Fruit fly (Drosophila melanogaster) whole organism, embryonic: ENCODE measurements around the gene SPARC.

ENCODE experiments used
- ATbp ChIP-seq: fragments of 200-800 bp; sonication (Bioruptor generic); optimal IDR thresholded peaks from 2 replicates; lab custom pipeline; 2017; ENCODE audit warnings: missing biosample characterization, mild to moderate bottlenecking, missing genetic modification characterization, missing genetic modification reagents
- Awh ChIP-seq: fragments of 200-800 bp; sonication (Bioruptor generic); IDR thresholded peaks from 2 replicates; pipeline ENCODE4, ENCODE4 v1.3.6; 2022; ENCODE audit warnings: missing biosample characterization, missing genetic modification characterization
- CG10959 ChIP-seq: fragments of 200-800 bp; sonication (Bioruptor generic); IDR thresholded peaks from 2 replicates; pipeline ENCODE4 v1.3.6; 2022; ENCODE audit warnings: missing biosample characterization, missing genetic modification characterization
- CG11696 ChIP-seq: fragments of 200-800 bp; sonication (Bioruptor generic); IDR thresholded peaks from 2 replicates; pipeline ENCODE4 v1.3.6; 2022; ENCODE audit warnings: missing biosample characterization, missing genetic modification characterization
- CG12391 ChIP-seq: fragments of 200-800 bp; sonication (Bioruptor generic); optimal IDR thresholded peaks from 3 replicates; lab custom pipeline; 2018; ENCODE audit warnings: missing biosample characterization, mild to moderate bottlenecking, missing genetic modification characterization, moderate library complexity
- CG12659 ChIP-seq: fragments of 200-800 bp; sonication (Bioruptor generic); optimal IDR thresholded peaks from 3 replicates; lab custom pipeline; 2017; ENCODE audit warnings: mild to moderate bottlenecking, missing biosample characterization, missing genetic modification reagents, missing genetic modification characterization
- CG16813 ChIP-seq: fragments of 200-800 bp; sonication (Bioruptor generic); IDR thresholded peaks from 3 replicates; pipeline ENCODE4 v1.3.6; 2022; ENCODE audit warnings: missing biosample characterization, missing genetic modification characterization; ENCODE audit not compliant: partially characterized antibody
- CG30020 ChIP-seq: fragments of 200-800 bp; optimal IDR thresholded peaks from 2 replicates; lab custom pipeline; 2019; ENCODE audit warnings: missing biosample characterization, mild to moderate bottlenecking, missing genetic modification characterization, moderate library complexity
- CG34376 ChIP-seq: fragments of 200-800 bp; sonication (Bioruptor generic); optimal IDR thresholded peaks from 2 replicates; lab custom pipeline; 2018; ENCODE audit warnings: missing biosample characterization, mild to moderate bottlenecking, missing genetic modification characterization
- CG4854 ChIP-seq: fragments of 200-800 bp; sonication (Bioruptor generic); optimal IDR thresholded peaks from 2 replicates; lab custom pipeline; 2016; ENCODE audit warnings: missing biosample characterization, missing genetic modification characterization, inconsistent platforms
- CG5180 ChIP-seq: fragments of 200-800 bp; sonication (Bioruptor generic); optimal IDR thresholded peaks from 3 replicates; lab custom pipeline; 2017; ENCODE audit warnings: missing biosample characterization, missing genetic modification characterization, mild to moderate bottlenecking, moderate library complexity, missing genetic modification reagents
- CG7372 ChIP-seq: fragments of 200-800 bp; sonication (Bioruptor generic); IDR thresholded peaks from 2 replicates; pipeline ENCODE4 v1.3.6; 2022; ENCODE audit warnings: missing biosample characterization, missing genetic modification characterization
- CG8388 ChIP-seq: fragments of 200-800 bp; sonication (Bioruptor generic); optimal IDR thresholded peaks from 2 replicates; lab custom pipeline; 2019; ENCODE audit warnings: missing biosample characterization, mild to moderate bottlenecking, missing genetic modification characterization, moderate library complexity
- CG8944 ChIP-seq: fragments of 200-800 bp; sonication (Bioruptor generic); optimal IDR thresholded peaks from 3 replicates; lab custom pipeline; 2016; ENCODE audit warnings: missing biosample characterization, missing genetic modification characterization
- CG9609 ChIP-seq: fragments of 200-800 bp; sonication (Bioruptor generic); optimal IDR thresholded peaks from 3 replicates; lab custom pipeline; 2016; ENCODE audit warnings: missing biosample characterization, missing genetic modification characterization
- CG9727 ChIP-seq: fragments of 200-800 bp; sonication (Bioruptor generic); optimal IDR thresholded peaks from 3 replicates; lab custom pipeline; 2017; ENCODE audit warnings: missing biosample characterization, mild to moderate bottlenecking, missing genetic modification characterization
- Deaf1 ChIP-seq: fragments of 200-800 bp; optimal IDR thresholded peaks from 3 replicates; lab custom pipeline; 2019; ENCODE audit warnings: missing biosample characterization, mild to moderate bottlenecking, missing genetic modification characterization, moderate library complexity
- Dip3 ChIP-seq: fragments of 200-800 bp; sonication (Bioruptor generic); optimal IDR thresholded peaks from 3 replicates; lab custom pipeline; 2016; ENCODE audit warnings: missing biosample characterization, missing genetic modification characterization
- E2f1 ChIP-seq: fragments of 200-800 bp; sonication (Bioruptor generic); IDR thresholded peaks from 2 replicates; pipeline ENCODE4 v1.3.6; 2022; ENCODE audit warnings: missing biosample characterization, missing genetic modification characterization
- Eip74EF ChIP-seq, 2 experiments: fragments of 200-800 bp in 1 of 2; fragments of >200 bp in 1 of 2; sonication (Bioruptor generic) in 1 of 2; optimal IDR thresholded peaks; 2 replicates each; lab custom pipeline; 2017 to 2019; ENCODE audit warnings: missing biosample characterization in 2 of 2, missing genetic modification characterization in 2 of 2, mild to moderate bottlenecking in 1 of 2, moderate library complexity in 1 of 2
- Fer2 ChIP-seq: fragments of 200-800 bp; sonication (Bioruptor generic); optimal IDR thresholded peaks from 2 replicates; lab custom pipeline; 2018; ENCODE audit warnings: missing biosample characterization, mild to moderate bottlenecking, missing genetic modification characterization, moderate library complexity
- Fer3 ChIP-seq: fragments of 200-800 bp; sonication (Bioruptor generic); optimal IDR thresholded peaks from 2 replicates; lab custom pipeline; 2018; ENCODE audit warnings: missing biosample characterization, mild to moderate bottlenecking, missing genetic modification characterization, moderate library complexity
- Gsc ChIP-seq: fragments of 200-800 bp; sonication (Bioruptor generic); IDR thresholded peaks from 2 replicates; pipeline ENCODE4 v1.3.6; 2022; ENCODE audit warnings: missing biosample characterization, missing genetic modification characterization
- Med ChIP-seq: fragments of 200-800 bp; sonication (Bioruptor generic); peaks from one replicate; lab custom pipeline; 2016; ENCODE audit warnings: missing biosample characterization, missing genetic modification characterization, mild to moderate bottlenecking, inconsistent platforms, moderate library complexity
- NFAT ChIP-seq: fragments of 200-800 bp; sonication (Bioruptor generic); IDR thresholded peaks from 2 replicates; pipeline ENCODE4 v1.3.6; 2022; ENCODE audit warnings: missing biosample characterization, missing genetic modification characterization
- Nf-YC ChIP-seq: fragments of 200-800 bp; optimal IDR thresholded peaks from 3 replicates; lab custom pipeline; 2019; ENCODE audit warnings: missing biosample characterization, mild to moderate bottlenecking, missing genetic modification characterization, moderate library complexity
- Oli ChIP-seq: fragments of 200-800 bp; sonication (Bioruptor generic); optimal IDR thresholded peaks from 2 replicates; lab custom pipeline; 2018; ENCODE audit warnings: missing biosample characterization, mild to moderate bottlenecking, missing genetic modification characterization, moderate library complexity
- Pdp1 ChIP-seq, 2 experiments: fragments of 200-800 bp; sonication (Bioruptor generic); optimal IDR thresholded peaks; 3 replicates each; lab custom pipeline; 2016; ENCODE audit warnings: missing biosample characterization in 2 of 2, missing genetic modification characterization in 2 of 2, mild to moderate bottlenecking in 1 of 2, moderate library complexity in 1 of 2
- Ptx1 ChIP-seq: fragments of 200-800 bp; sonication (Bioruptor generic); IDR thresholded peaks from 2 replicates; pipeline ENCODE4 v1.3.6; 2022; ENCODE audit warnings: missing biosample characterization, missing genetic modification characterization
- abd-A ChIP-seq: fragments of 200-800 bp; sonication (Bioruptor generic); optimal IDR thresholded peaks from 3 replicates; lab custom pipeline; 2019; ENCODE audit warnings: missing biosample characterization, mild to moderate bottlenecking, missing genetic modification characterization, moderate library complexity
- bab2 ChIP-seq: fragments of 200-800 bp; sonication (Bioruptor generic); optimal IDR thresholded peaks from 2 replicates; lab custom pipeline; 2016; ENCODE audit warnings: missing biosample characterization, missing genetic modification characterization
- bowl ChIP-seq: fragments of 200-800 bp; sonication (Bioruptor generic); IDR thresholded peaks from 2 replicates; pipeline ENCODE4 v1.3.6; 2022; ENCODE audit warnings: missing biosample characterization, missing genetic modification characterization
- chinmo ChIP-seq: fragments of 200-800 bp; sonication (Bioruptor generic); IDR thresholded peaks from 4 replicates; pipeline ENCODE4 v1.3.6; 2022; ENCODE audit warnings: missing biosample characterization, missing genetic modification characterization; ENCODE audit not compliant: partially characterized antibody
- esg ChIP-seq: fragments of 200-800 bp; sonication (Bioruptor generic); conservative IDR thresholded peaks from 2 replicates; pipeline ENCODE4 v1.3.6; 2022; ENCODE audit warnings: missing biosample characterization, missing genetic modification characterization
- fd64A ChIP-seq: fragments of 200-800 bp; sonication (Bioruptor generic); optimal IDR thresholded peaks from 3 replicates; lab custom pipeline; 2018; ENCODE audit warnings: missing biosample characterization, mild to moderate bottlenecking, missing genetic modification characterization
- gce ChIP-seq: fragments of 200-800 bp; sonication (Bioruptor generic); IDR thresholded peaks from 3 replicates; pipeline ENCODE4 v1.3.6; 2022; ENCODE audit warnings: missing biosample characterization, missing genetic modification characterization
- gcm ChIP-seq: fragments of 200-800 bp; sonication (Bioruptor generic); optimal IDR thresholded peaks from 2 replicates; lab custom pipeline; 2019; ENCODE audit warnings: missing biosample characterization, mild to moderate bottlenecking, missing genetic modification characterization, moderate library complexity
- gcm2 ChIP-seq: fragments of 200-800 bp; sonication (Bioruptor generic); optimal IDR thresholded peaks from 2 replicates; lab custom pipeline; 2016; ENCODE audit warnings: missing biosample characterization, missing genetic modification characterization
- gt ChIP-seq: fragments of 200-800 bp; sonication (Bioruptor generic); IDR thresholded peaks from 2 replicates; pipeline ENCODE4 v1.3.6; 2022; ENCODE audit warnings: missing biosample characterization, missing genetic modification characterization
- knrl ChIP-seq: fragments of 200-800 bp; sonication (Bioruptor generic); IDR thresholded peaks from 3 replicates; pipeline ENCODE4 v1.3.6; 2022; ENCODE audit warnings: missing biosample characterization, missing genetic modification characterization; ENCODE audit not compliant: partially characterized antibody
- pzg ChIP-seq: fragments of 200-800 bp; sonication (Bioruptor generic); optimal IDR thresholded peaks from 3 replicates; lab custom pipeline; 2018; ENCODE audit warnings: missing biosample characterization, mild to moderate bottlenecking, missing genetic modification characterization, moderate library complexity
- ssp ChIP-seq: fragments of 200-800 bp; sonication (Bioruptor generic); IDR thresholded peaks from 2 replicates; pipeline ENCODE4 v1.3.6; 2022; ENCODE audit warnings: missing biosample characterization, missing genetic modification characterization
- sug ChIP-seq: fragments of 200-800 bp; optimal IDR thresholded peaks from 2 replicates; lab custom pipeline; 2019; ENCODE audit warnings: missing biosample characterization, mild to moderate bottlenecking, missing genetic modification characterization, moderate library complexity
- toy ChIP-seq: fragments of 200-800 bp; sonication (Bioruptor generic); IDR thresholded peaks from 2 replicates; pipeline ENCODE4 v1.3.6; 2022; ENCODE audit warnings: missing biosample characterization, missing genetic modification characterization
- unpg ChIP-seq: fragments of 200-800 bp; sonication (Bioruptor generic); optimal IDR thresholded peaks from 3 replicates; lab custom pipeline; 2018; ENCODE audit warnings: missing biosample characterization, mild to moderate bottlenecking, missing genetic modification characterization, moderate library complexity

The SPARC gene

DNA sequence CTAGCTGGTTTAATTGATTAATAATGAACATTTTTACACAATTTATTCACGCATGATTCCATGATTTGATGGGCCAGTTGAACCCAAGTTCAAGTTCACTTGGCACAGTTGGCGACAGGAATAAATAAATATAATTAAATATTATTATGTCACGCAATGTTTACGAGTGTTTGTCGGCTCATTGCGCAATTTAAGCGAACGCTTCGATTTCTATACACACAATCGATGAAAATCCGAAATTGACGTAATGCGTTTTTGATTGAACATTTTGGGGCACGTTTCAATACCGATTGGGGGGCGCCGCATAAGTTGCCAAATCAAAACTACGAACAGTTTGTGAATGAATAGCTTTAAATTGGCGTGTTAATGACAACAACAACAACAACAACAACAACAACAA, 25.5 kb upstream of the SPARC start:
- TF ChIP-seq Awh (GFP tag; lab: Robert Waterston, UW), result 0 out of 2 replicates have a peak, but pooled peaks have one; percentile 11
- TF ChIP-seq sug (tag; lab: Kevin White, UChicago), result peak; percentile 41
- peak; percentile 16 for TF ChIP-seq abd-A (tag; lab: Kevin White, UChicago)
- no peak for TF ChIP-seq CG12391 (tag; lab: Kevin White, UChicago)
- no peak for TF ChIP-seq pzg
- peak; percentile 9 for TF ChIP-seq CG34376
- peak in 1 of 2 experiments; percentile 93 for TF ChIP-seq Pdp1 (GFP tag; optimal IDR thresholded peaks at IDR 0.05; lab: Kevin White, UChicago)
- 0 out of 4 replicates have a peak, but pooled peaks have one; percentile 15 for TF ChIP-seq chinmo (GFP tag; lab: Robert Waterston, UW)
- TF ChIP-seq, all 482 proteins: peak for 6

DNA sequence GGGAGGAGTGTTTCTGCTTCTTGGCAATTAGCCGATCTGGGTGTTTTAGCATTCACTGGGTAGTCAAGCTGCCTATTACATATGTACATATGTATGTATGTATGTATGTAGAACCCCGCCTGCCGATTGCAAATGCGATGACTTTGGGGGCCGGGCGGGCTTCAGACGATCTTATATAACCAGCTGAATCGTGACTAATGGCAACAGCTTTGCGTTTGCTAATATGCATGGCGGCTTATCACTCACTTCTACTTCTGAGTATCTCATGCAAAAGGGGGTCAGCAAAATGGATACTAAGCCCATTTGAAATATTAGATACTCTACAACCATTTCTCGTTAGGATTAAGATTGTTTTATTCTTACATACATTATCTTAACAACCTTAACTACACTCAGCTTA, 24.5 kb upstream of the SPARC start:
- TF ChIP-seq Pdp1 (GFP tag; optimal IDR thresholded peaks at IDR 0.05; lab: Kevin White, UChicago), result peak in 1 of 2 experiments; percentile 61
- no peak for TF ChIP-seq CG7372 (GFP tag; lab: Robert Waterston, UW)
- TF ChIP-seq toy, result 0 out of 2 replicates have a peak, but pooled peaks have one; percentile 13
- TF ChIP-seq Fer3, result no peak
- TF ChIP-seq unpg (GFP tag; lab: Kevin White, UChicago), result no peak

- TF ChIP-seq CG9609 (GFP tag; lab: Kevin White, UChicago) (no peak), CG12659 (GFP tag; lab: Kevin White, UChicago) (no peak), CG8388 (GFP tag; lab: Kevin White, UChicago) (no peak), gt (GFP tag; lab: Robert Waterston, UW) (no peak), Deaf1 (tag; lab: Kevin White, UChicago) (no peak), CG11696 (GFP tag; lab: Robert Waterston, UW) (no peak), NFAT (GFP tag; lab: Robert Waterston, UW) (no peak), ssp (no peak), knrl (GFP tag; lab: Robert Waterston, UW) (no peak), Dip3 (GFP tag; lab: Kevin White, UChicago) (no peak), Eip74EF (GFP tag; optimal IDR thresholded peaks at IDR 0.05; lab: Kevin White, UChicago) (no peak), gcm (GFP tag; lab: Kevin White, UChicago) (no peak), CG8944 (GFP tag; lab: Kevin White, UChicago) (no peak), CG4854 (GFP tag; lab: Kevin White, UChicago) (no peak), E2f1 (GFP tag; lab: Robert Waterston, UW) (no peak), gce (no peak), bab2 (GFP tag; lab: Kevin White, UChicago) (no peak), CG5180 (GFP tag; lab: Kevin White, UChicago) (no peak), CG30020 (tag; lab: Kevin White, UChicago) (no peak), bowl (GFP tag; lab: Robert Waterston, UW) (no peak)
Measured at dm6 chr3R:26893621-26894316, 22.0 kb upstream of the SPARC start.

DNA sequence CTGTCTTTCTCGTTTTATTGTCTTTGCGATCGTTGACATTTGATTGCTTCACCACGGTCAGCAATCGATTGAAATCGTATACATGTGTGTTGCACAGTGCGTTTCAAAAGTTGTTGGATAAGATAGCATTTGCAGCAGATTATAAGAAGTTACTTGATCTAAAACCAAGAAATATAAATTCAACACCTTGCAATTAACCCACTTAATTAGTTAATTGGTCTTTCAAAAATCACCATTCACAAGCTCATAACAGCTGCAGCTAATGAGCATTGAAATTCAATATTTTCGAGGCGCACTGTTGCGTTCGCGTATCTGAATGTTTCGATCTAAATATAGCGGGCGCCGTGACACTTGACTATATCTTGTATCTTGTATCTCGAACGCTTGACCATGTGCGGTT, 21.0 kb upstream of the SPARC start:
- TF ChIP-seq CG10959 (GFP tag; lab: Robert Waterston, UW) (no peak), ATbp (peak; percentile 40), CG11696 (GFP tag; lab: Robert Waterston, UW) (0 out of 2 replicates have a peak, but pooled peaks have one; percentile 22), CG9727 (GFP tag; lab: Kevin White, UChicago) (no peak), esg (GFP tag; lab: Robert Waterston, UW) (peak; percentile 30; the same call in 1 of the 2 replicates), Nf-YC (tag; lab: Kevin White, UChicago) (no peak), Med (GFP tag; lab: Kevin White, UChicago) (peak; percentile 63), Oli (tag; lab: Kevin White, UChicago) (peak; percentile 60), CG16813 (no peak), fd64A (GFP tag; lab: Kevin White, UChicago) (no peak), Fer2 (tag; lab: Kevin White, UChicago) (no peak), gcm2 (no peak), Ptx1 (GFP tag; lab: Robert Waterston, UW) (peak; percentile 45), Gsc (no peak)
